Worm (Caenorhabditis elegans) whole organism, L4 larva: ENCODE measurements around the gene F25B3.2.

Experiments used
- F49E8.2 ChIP-seq: sonication (generic microtip); optimal IDR thresholded peaks from 2 replicates; lab custom pipeline; 2016; ENCODE audit warnings: missing compliant biosample characterization, mild to moderate bottlenecking, missing genetic modification characterization, borderline replicate concordance
- egl-27 ChIP-seq: sonication (generic microtip); optimal IDR thresholded peaks from 3 replicates; lab custom pipeline; 2017; ENCODE audit warnings: missing biosample characterization, missing genetic modification reagents, missing genetic modification characterization
- lin-39 ChIP-seq: fragments of 150-350 bp; optimal IDR thresholded peaks from 2 replicates; lab custom pipeline; 2014; ENCODE audit warnings: missing biosample characterization, missing genetic modification reagents, missing genetic modification characterization
- lsy-2 ChIP-seq, 2 experiments: fragments of 150-350 bp in 1 of 2; sonication (generic microtip) in 1 of 2; optimal IDR thresholded peaks; 2 replicates each; lab custom pipeline; 2014 to 2017; ENCODE audit warnings: missing biosample characterization in 2 of 2, missing genetic modification characterization in 2 of 2
- mep-1 ChIP-seq: fragments of 150-350 bp; sonication (generic microtip); optimal IDR thresholded peaks from 3 replicates; lab custom pipeline; 2014; ENCODE audit warnings: missing biosample characterization, missing genetic modification characterization
- nhr-237 ChIP-seq: sonication (generic microtip); optimal IDR thresholded peaks from 2 replicates; lab custom pipeline; 2017; ENCODE audit warnings: missing biosample characterization, missing genetic modification characterization
- nhr-77 ChIP-seq: fragments of 150-350 bp; optimal IDR thresholded peaks from 2 replicates; lab custom pipeline; 2014; ENCODE audit warnings: missing biosample characterization, missing genetic modification characterization
- pqm-1 ChIP-seq: sonication (generic microtip); optimal IDR thresholded peaks from 2 replicates; lab custom pipeline; 2017; ENCODE audit warnings: missing biosample characterization, missing genetic modification characterization
- skn-1 ChIP-seq: fragments of 150-350 bp; optimal IDR thresholded peaks from 2 replicates; lab custom pipeline; 2014; ENCODE audit warnings: missing biosample characterization, missing genetic modification characterization
- snpc-4 ChIP-seq: fragments of 150-350 bp; optimal IDR thresholded peaks from 2 replicates; lab custom pipeline; 2014; ENCODE audit warnings: missing biosample characterization, missing genetic modification characterization
- vab-7 ChIP-seq: fragments of 200-800 bp; sonication (Bioruptor generic); IDR thresholded peaks from 2 replicates; pipeline ENCODE4 v1.3.6; 2022; ENCODE audit warnings: missing genetic modification reagents, missing genetic modification characterization, missing compliant biosample characterization

ce11 chrV:9576991-9577390 lies at the start of gene F25B3.2:
- TF ChIP-seq nhr-237 (tag; lab: Kevin White, UChicago) (no peak), F49E8.2 (no peak), lin-39 (tag; lab: Kevin White, UChicago) (no peak), lsy-2 (tag; optimal IDR thresholded peaks at IDR 0.05; lab: Kevin White, UChicago) (no peak), mep-1 (tag; lab: Kevin White, UChicago) (no peak), egl-27 (no peak), vab-7 (GFP tag; lab: Robert Waterston, UW) (no peak), skn-1 (tag; lab: Kevin White, UChicago) (no peak), nhr-77 (tag; lab: Kevin White, UChicago) (no peak), snpc-4 (no peak), pqm-1 (no peak)
